Fruit fly (Drosophila melanogaster): ENCODE data around the gene gny.

Gene gny

DNA sequence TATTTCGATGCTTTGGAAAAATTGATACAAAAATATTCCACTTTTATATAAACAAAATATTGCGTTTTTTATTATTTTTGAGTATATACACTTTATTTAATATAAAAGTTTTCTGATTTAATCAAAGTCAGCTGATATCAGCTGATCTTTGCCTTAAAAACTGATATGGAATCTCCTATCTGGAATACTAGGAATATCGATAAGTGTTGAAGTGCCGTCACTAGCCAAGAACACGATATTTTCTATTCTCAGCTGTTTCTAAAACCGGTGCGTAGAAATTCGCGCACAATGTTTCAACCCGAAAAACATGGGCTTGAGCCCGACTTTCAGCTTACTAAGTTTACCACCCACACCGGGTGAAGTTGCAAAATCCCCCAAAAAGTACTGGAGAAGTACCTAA, 37.4 kb upstream of the gny start, which contains the start of gene Sps2 (continued):
- TF ChIP-seq CG15514 (GFP tag; optimal IDR thresholded peaks at IDR 0.05) = peak; percentile 51
- no peak for TF ChIP-seq Deaf1 (tag; optimal IDR thresholded peaks at IDR 0.05)
- no peak for TF ChIP-seq Camta (GFP tag; optimal IDR thresholded peaks at IDR 0.05)
- TF ChIP-seq CG18262 (tag; optimal IDR thresholded peaks at IDR 0.05) = no peak
- TF ChIP-seq CG6272 (GFP tag; IDR thresholded peaks at IDR 0.05) = no peak
- no peak for TF ChIP-seq CG31388 (GFP tag; optimal IDR thresholded peaks at IDR 0.05)
- no peak for TF ChIP-seq gsb (GFP tag; IDR thresholded peaks at IDR 0.05)
- no peak for TF ChIP-seq ab (GFP tag; optimal IDR thresholded peaks at IDR 0.05)
- peak; percentile 35 for TF ChIP-seq sug (tag; optimal IDR thresholded peaks at IDR 0.05)
- TF ChIP-seq lab (GFP tag; optimal IDR thresholded peaks at IDR 0.05) = no peak
- no peak for TF ChIP-seq E2f1 (GFP tag; IDR thresholded peaks at IDR 0.05)
- no peak for TF ChIP-seq CG4820 (GFP tag; optimal IDR thresholded peaks at IDR 0.05)
- TF ChIP-seq CG11456 (GFP tag; IDR thresholded peaks at IDR 0.05) = no peak
- peak; percentile 45 for TF ChIP-seq CG2712 (tag; optimal IDR thresholded peaks at IDR 0.05)
- peak; percentile 52; the same call in 1 of the 3 replicates for TF ChIP-seq CG7963 (GFP tag; IDR thresholded peaks at IDR 0.05; ENCODE audit: partially characterized antibody)
- TF ChIP-seq dmrt11E (tag; optimal IDR thresholded peaks at IDR 0.05) = no peak
- TF ChIP-seq exex (tag; optimal IDR thresholded peaks at IDR 0.05) = no peak
- no peak for TF ChIP-seq Atf6 (GFP tag; IDR thresholded peaks at IDR 0.05)
- TF ChIP-seq kay (GFP tag; optimal IDR thresholded peaks at IDR 0.05) = no peak
- TF ChIP-seq CG7745 (tag; optimal IDR thresholded peaks at IDR 0.05) = no peak
- no peak for TF ChIP-seq fu2 (GFP tag; optimal IDR thresholded peaks at IDR 0.05)
- peak; percentile 63 for TF ChIP-seq inv (GFP tag; IDR thresholded peaks at IDR 0.05; ENCODE audit: partially characterized antibody)
- TF ChIP-seq CG10654 (GFP tag; optimal IDR thresholded peaks at IDR 0.05) = no peak
- TF ChIP-seq Xbp1 (GFP tag; optimal IDR thresholded peaks at IDR 0.05) = peak; percentile 11
- no peak for TF ChIP-seq NC2β (GFP tag; optimal IDR thresholded peaks at IDR 0.05)
- TF ChIP-seq disco-r (GFP tag; optimal IDR thresholded peaks at IDR 0.05) = no peak
- peak; percentile 42 for TF ChIP-seq phol (tag; optimal IDR thresholded peaks at IDR 0.05)
- TF ChIP-seq grn (GFP tag; optimal IDR thresholded peaks at IDR 0.05) = peak; percentile 94
- no peak for TF ChIP-seq lmd (GFP tag; IDR thresholded peaks at IDR 0.05)
- no peak for TF ChIP-seq jing (GFP tag; optimal IDR thresholded peaks at IDR 0.05)
- TF ChIP-seq CG3065 (GFP tag; optimal IDR thresholded peaks at IDR 0.05) = no peak
- TF ChIP-seq jigr1 (GFP tag; IDR thresholded peaks at IDR 0.05) = no peak
- TF ChIP-seq bab2 (GFP tag; optimal IDR thresholded peaks at IDR 0.05) = no peak
- TF ChIP-seq Chrac-16 (GFP tag; optimal IDR thresholded peaks at IDR 0.05) = no peak
- no peak for TF ChIP-seq Side (GFP tag; optimal IDR thresholded peaks at IDR 0.05)
- TF ChIP-seq NC2α (GFP tag; optimal IDR thresholded peaks at IDR 0.05) = no peak
- TF ChIP-seq gce (GFP tag; IDR thresholded peaks at IDR 0.05) = no peak
- no peak for TF ChIP-seq CG16779 (GFP tag; IDR thresholded peaks at IDR 0.05)
- TF ChIP-seq MBD-R2 (GFP tag; IDR thresholded peaks at IDR 0.05) = peak; percentile 89
- no peak for TF ChIP-seq CG1233 (GFP tag; optimal IDR thresholded peaks at IDR 0.05)
- no peak for TF ChIP-seq CG10274 (GFP tag; optimal IDR thresholded peaks at IDR 0.05)
- TF ChIP-seq CG10979 (tag; optimal IDR thresholded peaks at IDR 0.05) = peak; percentile 24
- no peak for TF ChIP-seq Fer1 (GFP tag; optimal IDR thresholded peaks at IDR 0.05)
- no peak for TF ChIP-seq aop (GFP tag; IDR thresholded peaks at IDR 0.05)
- TF ChIP-seq Doc3 (GFP tag; IDR thresholded peaks at IDR 0.05; ENCODE audit: partially characterized antibody) = peak; percentile 78
- no peak for TF ChIP-seq CG17186 (GFP tag; optimal IDR thresholded peaks at IDR 0.05)
- TF ChIP-seq zen2 (GFP tag; IDR thresholded peaks at IDR 0.05; ENCODE audit: partially characterized antibody) = no peak; the same call in 2 of the 3 replicates
- TF ChIP-seq row (GFP tag; IDR thresholded peaks at IDR 0.05) = peak; percentile 77
- no peak for TF ChIP-seq Hr78 (GFP tag; optimal IDR thresholded peaks at IDR 0.05)
- no peak for TF ChIP-seq Oaz (GFP tag; IDR thresholded peaks at IDR 0.05)
- no peak for TF ChIP-seq corto (GFP tag; optimal IDR thresholded peaks at IDR 0.05)
- no peak for TF ChIP-seq her (GFP tag; optimal IDR thresholded peaks at IDR 0.05)
